Worm (Caenorhabditis elegans): ENCODE data around the gene Y73F8A.22.

The Y73F8A.22 gene

DNA sequence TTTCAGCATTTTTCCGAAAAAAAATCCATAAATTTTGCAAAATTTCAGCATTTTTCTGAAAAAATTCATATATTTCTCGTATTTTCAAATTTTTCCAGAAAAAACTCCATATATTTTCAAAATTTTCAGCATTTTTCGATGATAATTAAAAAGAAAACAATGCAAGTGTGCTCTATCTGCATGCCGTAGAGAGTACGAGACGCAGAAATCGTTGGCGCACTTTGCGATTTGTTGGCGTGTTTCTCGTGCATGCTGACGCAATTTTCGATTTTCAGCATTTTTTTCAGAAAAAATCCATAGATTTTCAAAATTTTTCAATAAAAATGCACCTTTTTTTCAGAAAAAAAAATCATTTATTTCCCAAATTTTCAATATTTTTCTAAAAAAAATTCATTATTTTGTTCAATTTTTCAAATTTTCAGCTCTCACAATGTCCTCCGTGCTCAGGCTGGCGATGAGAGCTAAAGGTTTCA lies 31.2 kb upstream of the Y73F8A.22 start, which contains the start of gene Y73F8A.27 (continued):
- 0 out of 2 replicates have a peak, but pooled peaks have one; percentile 53 for TF ChIP-seq B0019.2 (GFP tag; conservative IDR thresholded peaks at IDR 0.05)
- TF ChIP-seq him-1 (tag; optimal IDR thresholded peaks at IDR 0.05) = no peak
- no peak for TF ChIP-seq ama-1 (optimal IDR thresholded peaks at IDR 0.05)
- no peak for TF ChIP-seq ama-1 (GFP tag; optimal IDR thresholded peaks at IDR 0.05)
- no peak for TF ChIP-seq nhr-27 (tag; optimal IDR thresholded peaks at IDR 0.05)
- peak; percentile 93 for TF ChIP-seq Y53G8AR.9 (GFP tag; conservative IDR thresholded peaks at IDR 0.05)
- TF ChIP-seq nhr-179 (tag; optimal IDR thresholded peaks at IDR 0.05) = no peak
- TF ChIP-seq T07F8.4 (tag; optimal IDR thresholded peaks at IDR 0.05) = no peak
- TF ChIP-seq snpc-1.1 (tag; optimal IDR thresholded peaks at IDR 0.05; ENCODE audit: insufficient read depth) = peak; percentile 63
- no peak for TF ChIP-seq rec-8 (tag; optimal IDR thresholded peaks at IDR 0.05)
- TF ChIP-seq pbrm-1 (GFP tag; IDR thresholded peaks at IDR 0.05) = peak; percentile 91
- peak; percentile 36 for TF ChIP-seq chd-7 (tag; optimal IDR thresholded peaks at IDR 0.05)
- TF ChIP-seq sdz-38 (tag; optimal IDR thresholded peaks at IDR 0.05) = no peak
- no peak for TF ChIP-seq Y53F4B.3 (GFP tag; IDR thresholded peaks at IDR 0.05)
- no peak for TF ChIP-seq madf-8 (GFP tag; conservative IDR thresholded peaks at IDR 0.05)
- TF ChIP-seq madf-6 (GFP tag; IDR thresholded peaks at IDR 0.05) = peak; percentile 62
- peak; percentile 35 for TF ChIP-seq gei-17 (GFP tag; optimal IDR thresholded peaks at IDR 0.05)
- TF ChIP-seq F23B12.7 (tag; optimal IDR thresholded peaks at IDR 0.05; ENCODE audit: insufficient read depth) = peak; percentile 68
- TF ChIP-seq akir-1 (GFP tag; optimal IDR thresholded peaks at IDR 0.05) = no peak
- peak; percentile 58 for TF ChIP-seq madf-10 (tag; optimal IDR thresholded peaks at IDR 0.05)
- no peak for TF ChIP-seq bed-2 (GFP tag; IDR thresholded peaks at IDR 0.05)
- peak; percentile 87 for TF ChIP-seq snpc-4 (GFP tag; optimal IDR thresholded peaks at IDR 0.05)
- TF ChIP-seq snpc-4 (tag; optimal IDR thresholded peaks at IDR 0.05) = peak; percentile 86 to 94 (median 90)
- TF ChIP-seq tbx-9 (tag; optimal IDR thresholded peaks at IDR 0.05; ENCODE audit: borderline replicate concordance) = no peak
- TF ChIP-seq unc-130 (GFP tag; optimal IDR thresholded peaks at IDR 0.05) = peak; percentile 62
- TF ChIP-seq mcd-1 (GFP tag; IDR thresholded peaks at IDR 0.05) = peak; percentile 99
- no peak for TF ChIP-seq hlh-12 (tag; optimal IDR thresholded peaks at IDR 0.05)
- TF ChIP-seq rpc-1 (optimal IDR thresholded peaks at IDR 0.05) = no peak
- TF ChIP-seq rpc-1 (tag; optimal IDR thresholded peaks at IDR 0.05) = no peak
- TF ChIP-seq let-526 (GFP tag; IDR thresholded peaks at IDR 0.05) = 0 out of 2 replicates have a peak, but pooled peaks have one; percentile 50
- peak; percentile 98 for TF ChIP-seq hmg-1.2 (GFP tag; IDR thresholded peaks at IDR 0.05)
- peak; percentile 98 for TF ChIP-seq attf-6 (GFP tag; IDR thresholded peaks at IDR 0.05)
- TF ChIP-seq hsf-1 (GFP tag; IDR thresholded peaks at IDR 0.05) = peak; percentile 81
- peak; percentile 95 for TF ChIP-seq lin-40 (tag; optimal IDR thresholded peaks at IDR 0.05)
- TF ChIP-seq attf-3 (GFP tag; conservative IDR thresholded peaks at IDR 0.05) = no peak; the same call in 1 of the 2 replicates
- peak; percentile 22 for TF ChIP-seq hrde-1 (tag; optimal IDR thresholded peaks at IDR 0.05; ENCODE audit: borderline replicate concordance)
- peak; percentile 91 for TF ChIP-seq Y95B8A.8 (GFP tag; IDR thresholded peaks at IDR 0.05)
- TF ChIP-seq xnd-1 (tag; optimal IDR thresholded peaks at IDR 0.05) = peak; percentile 4
- no peak for TF ChIP-seq nfya-2 (GFP tag; IDR thresholded peaks at IDR 0.05)
- TF ChIP-seq C06A6.2 (GFP tag; conservative IDR thresholded peaks at IDR 0.05) = peak; percentile 80
- peak; percentile 78 for TF ChIP-seq ztf-26 (tag; optimal IDR thresholded peaks at IDR 0.05)
- TF ChIP-seq efl-1 (GFP tag; optimal IDR thresholded peaks at IDR 0.05) = peak; percentile 24
- TF ChIP-seq ceh-100 (GFP tag; IDR thresholded peaks at IDR 0.05) = peak; percentile 78
- TF ChIP-seq snpc-1.3 (tag; optimal IDR thresholded peaks at IDR 0.05; ENCODE audit: insufficient read depth) = peak; percentile 83
- TF ChIP-seq ceh-58 (GFP tag; IDR thresholded peaks at IDR 0.05) = no peak
- TF ChIP-seq F49E8.2 (tag; optimal IDR thresholded peaks at IDR 0.05; ENCODE audit: insufficient read depth) = peak; percentile 55
- no peak for TF ChIP-seq F55B11.4 (tag; optimal IDR thresholded peaks at IDR 0.05; ENCODE audit: borderline replicate concordance, insufficient read depth)
- TF ChIP-seq die-1 (tag; optimal IDR thresholded peaks at IDR 0.05) = no peak

Measured in whole organism, young adult.